Fruit fly (Drosophila melanogaster) whole organism, embryonic: Measurements from ENCODE around the gene CG12194.

Experiments
- Atf-2 ChIP-seq: fragments of 200-800 bp; sonication (Bioruptor generic); optimal IDR thresholded peaks from 2 replicates; lab custom pipeline; 2016; ENCODE audit warnings: missing biosample characterization, missing genetic modification characterization
- Atf6 ChIP-seq: fragments of 200-800 bp; sonication (Bioruptor generic); IDR thresholded peaks from 2 replicates; pipeline ENCODE4 v1.3.6; 2022; ENCODE audit warnings: missing biosample characterization, missing genetic modification characterization
- Bteb2 ChIP-seq: fragments of 200-800 bp; sonication (Bioruptor generic); optimal IDR thresholded peaks from 2 replicates; lab custom pipeline; 2016; ENCODE audit warnings: missing biosample characterization, missing genetic modification characterization
- C15 ChIP-seq: fragments of 200-800 bp; sonication (Bioruptor generic); IDR thresholded peaks from 3 replicates; pipeline ENCODE4 v1.3.6; 2022; ENCODE audit warnings: missing biosample characterization, missing genetic modification characterization
- CG11723 ChIP-seq: fragments of 200-800 bp; sonication (Bioruptor generic); optimal IDR thresholded peaks from 2 replicates; lab custom pipeline; 2017; ENCODE audit warnings: missing biosample characterization, mild to moderate bottlenecking, missing genetic modification characterization
- CG12769 ChIP-seq: fragments of 200-800 bp; sonication (Bioruptor generic); optimal IDR thresholded peaks from 2 replicates; lab custom pipeline; 2019; ENCODE audit warnings: missing biosample characterization, mild to moderate bottlenecking, missing genetic modification characterization, moderate library complexity
- CG13775 ChIP-seq: fragments of 200-800 bp; sonication (Bioruptor generic); optimal IDR thresholded peaks from 3 replicates; lab custom pipeline; 2017; ENCODE audit warnings: missing biosample characterization, mild to moderate bottlenecking, missing genetic modification characterization
- CG14667 ChIP-seq: fragments of 200-800 bp; sonication (Bioruptor generic); IDR thresholded peaks from 2 replicates; pipeline ENCODE4 v1.3.6; 2022; ENCODE audit warnings: missing biosample characterization, missing genetic modification characterization
- CG14860 ChIP-seq: fragments of 200-800 bp; sonication (Bioruptor generic); IDR thresholded peaks from 3 replicates; pipeline ENCODE4 v1.3.6; 2022; ENCODE audit warnings: missing biosample characterization, missing genetic modification characterization; ENCODE audit not compliant: partially characterized antibody
- CG15269 ChIP-seq: fragments of 200-800 bp; sonication (Bioruptor generic); optimal IDR thresholded peaks from 2 replicates; lab custom pipeline; 2018; ENCODE audit warnings: missing biosample characterization, mild to moderate bottlenecking, missing genetic modification characterization, moderate library complexity
- CG1602 ChIP-seq: fragments of 200-800 bp; sonication (Bioruptor generic); optimal IDR thresholded peaks from 3 replicates; lab custom pipeline; 2016; ENCODE audit warnings: missing biosample characterization, missing genetic modification characterization
- CG16815 ChIP-seq: fragments of 200-800 bp; sonication (Bioruptor generic); optimal IDR thresholded peaks from 3 replicates; lab custom pipeline; 2017; ENCODE audit warnings: missing biosample characterization, mild to moderate bottlenecking, missing genetic modification characterization
- CG17359 ChIP-seq: fragments of 200-800 bp; sonication (Bioruptor generic); optimal IDR thresholded peaks from 3 replicates; lab custom pipeline; 2018; ENCODE audit warnings: missing biosample characterization, mild to moderate bottlenecking, missing genetic modification characterization, moderate library complexity
- CG2116 ChIP-seq: fragments of 200-800 bp; sonication (Bioruptor generic); optimal IDR thresholded peaks from 3 replicates; lab custom pipeline; 2018; ENCODE audit warnings: missing biosample characterization, mild to moderate bottlenecking, missing genetic modification characterization
- CG3163 ChIP-seq: fragments of 200-800 bp; sonication (Bioruptor generic); optimal IDR thresholded peaks from 3 replicates; lab custom pipeline; 2016; ENCODE audit warnings: missing biosample characterization, missing genetic modification characterization
- CG3281 ChIP-seq: fragments of 200-800 bp; sonication (Bioruptor generic); optimal IDR thresholded peaks from 3 replicates; lab custom pipeline; 2017; ENCODE audit warnings: missing biosample characterization, mild to moderate bottlenecking, missing genetic modification characterization
- CG34422 ChIP-seq: fragments of 200-800 bp; sonication (Bioruptor generic); IDR thresholded peaks from 3 replicates; pipeline ENCODE4 v1.3.6; 2022; ENCODE audit warnings: missing biosample characterization, missing genetic modification characterization
- CG3726 ChIP-seq: fragments of 200-800 bp; sonication (Bioruptor generic); IDR thresholded peaks from 3 replicates; pipeline ENCODE4, ENCODE4 v1.3.6; 2022; ENCODE audit warnings: missing biosample characterization, missing genetic modification characterization
- CG7556 ChIP-seq: fragments of 200-800 bp; sonication (Bioruptor generic); optimal IDR thresholded peaks from 2 replicates; lab custom pipeline; 2017; ENCODE audit warnings: missing biosample characterization, mild to moderate bottlenecking, missing genetic modification characterization
- CG7786 ChIP-seq: fragments of 200-800 bp; sonication (Bioruptor generic); optimal IDR thresholded peaks from 2 replicates; lab custom pipeline; 2016; ENCODE audit warnings: missing biosample characterization, missing genetic modification characterization
- CG7839 ChIP-seq: fragments of 200-800 bp; sonication (Bioruptor generic); optimal IDR thresholded peaks from 3 replicates; lab custom pipeline; 2018; ENCODE audit warnings: missing biosample characterization, mild to moderate bottlenecking, missing genetic modification characterization, moderate library complexity
- CG8089 ChIP-seq: fragments of 200-800 bp; sonication (Bioruptor generic); optimal IDR thresholded peaks from 3 replicates; lab custom pipeline; 2016; ENCODE audit warnings: missing biosample characterization, missing genetic modification characterization
- CG8290 ChIP-seq, 3 experiments: fragments of 200-800 bp; sonication (Bioruptor generic); optimal IDR thresholded peaks; 2 replicates each; lab custom pipeline; 2016 to 2019; ENCODE audit warnings: missing biosample characterization in 3 of 3, missing genetic modification characterization in 3 of 3, mild to moderate bottlenecking in 2 of 3, moderate library complexity in 1 of 3
- CG9727 ChIP-seq: fragments of 200-800 bp; sonication (Bioruptor generic); optimal IDR thresholded peaks from 3 replicates; lab custom pipeline; 2017; ENCODE audit warnings: missing biosample characterization, mild to moderate bottlenecking, missing genetic modification characterization
- CG9797 ChIP-seq: fragments of 200-800 bp; sonication (Bioruptor generic); optimal IDR thresholded peaks from 3 replicates; lab custom pipeline; 2018; ENCODE audit warnings: missing biosample characterization, mild to moderate bottlenecking, missing genetic modification characterization
- Dad ChIP-seq: fragments of 200-800 bp; sonication (Bioruptor generic); optimal IDR thresholded peaks from 3 replicates; lab custom pipeline; 2016; ENCODE audit warnings: missing biosample characterization, missing genetic modification characterization
- Fer2 ChIP-seq: fragments of 200-800 bp; sonication (Bioruptor generic); optimal IDR thresholded peaks from 2 replicates; lab custom pipeline; 2018; ENCODE audit warnings: missing biosample characterization, mild to moderate bottlenecking, missing genetic modification characterization, moderate library complexity
- Gsc ChIP-seq: fragments of 200-800 bp; sonication (Bioruptor generic); IDR thresholded peaks from 2 replicates; pipeline ENCODE4 v1.3.6; 2022; ENCODE audit warnings: missing biosample characterization, missing genetic modification characterization
- HLH4C ChIP-seq: fragments of 200-800 bp; sonication (Bioruptor generic); IDR thresholded peaks from 3 replicates; pipeline ENCODE4 v1.3.6; 2022; ENCODE audit warnings: missing biosample characterization, missing genetic modification characterization; ENCODE audit not compliant: partially characterized antibody
- Hsf ChIP-seq: fragments of 200-800 bp; sonication (Bioruptor generic); optimal IDR thresholded peaks from 3 replicates; lab custom pipeline; 2016; ENCODE audit warnings: missing biosample characterization, missing genetic modification characterization
- Med ChIP-seq: fragments of 200-800 bp; sonication (Bioruptor generic); peaks from one replicate; lab custom pipeline; 2016; ENCODE audit warnings: missing biosample characterization, missing genetic modification characterization, mild to moderate bottlenecking, inconsistent platforms, moderate library complexity
- NfI ChIP-seq: fragments of 200-800 bp; sonication (Bioruptor generic); optimal IDR thresholded peaks from 3 replicates; lab custom pipeline; 2018; ENCODE audit warnings: missing biosample characterization, mild to moderate bottlenecking, missing genetic modification characterization, moderate library complexity
- abd-A ChIP-seq: fragments of 200-800 bp; sonication (Bioruptor generic); optimal IDR thresholded peaks from 3 replicates; lab custom pipeline; 2019; ENCODE audit warnings: missing biosample characterization, mild to moderate bottlenecking, missing genetic modification characterization, moderate library complexity
- caup ChIP-seq: fragments of 200-800 bp; sonication (Bioruptor generic); optimal IDR thresholded peaks from 3 replicates; lab custom pipeline; 2017; ENCODE audit warnings: missing biosample characterization, mild to moderate bottlenecking, missing genetic modification characterization, moderate library complexity; ENCODE audit not compliant: severe bottlenecking
- cg ChIP-seq: fragments of 200-800 bp; sonication (Bioruptor generic); optimal IDR thresholded peaks from 3 replicates; lab custom pipeline; 2019; ENCODE audit warnings: missing biosample characterization, mild to moderate bottlenecking, missing genetic modification characterization, moderate library complexity
- dati ChIP-seq: fragments of 200-800 bp; sonication (Bioruptor generic); IDR thresholded peaks from 2 replicates; pipeline ENCODE4 v1.3.6; 2022; ENCODE audit warnings: missing biosample characterization, missing genetic modification characterization
- dm ChIP-seq: fragments of 200-800 bp; sonication (Bioruptor generic); optimal IDR thresholded peaks from 3 replicates; lab custom pipeline; 2016; ENCODE audit warnings: missing biosample characterization, missing genetic modification characterization
- fd96Cb ChIP-seq: fragments of 200-800 bp; sonication (Bioruptor generic); optimal IDR thresholded peaks from 2 replicates; lab custom pipeline; 2018; ENCODE audit warnings: missing biosample characterization, mild to moderate bottlenecking, missing genetic modification characterization, moderate library complexity
- gsb-n ChIP-seq: fragments of 200-800 bp; sonication (Bioruptor generic); optimal IDR thresholded peaks from 3 replicates; lab custom pipeline; 2018; ENCODE audit warnings: missing biosample characterization, mild to moderate bottlenecking, missing genetic modification characterization
- kah ChIP-seq: fragments of 200-800 bp; sonication (Bioruptor generic); optimal IDR thresholded peaks from 2 replicates; lab custom pipeline; 2018; ENCODE audit warnings: missing biosample characterization, mild to moderate bottlenecking, missing genetic modification characterization
- ken ChIP-seq: fragments of 200-800 bp; sonication (Bioruptor generic); IDR thresholded peaks from 3 replicates; pipeline ENCODE4 v1.3.6; 2022; ENCODE audit warnings: missing biosample characterization, missing genetic modification characterization
- nau ChIP-seq: fragments of 200-800 bp; sonication (Bioruptor generic); optimal IDR thresholded peaks from 3 replicates; lab custom pipeline; 2017; ENCODE audit warnings: missing biosample characterization, mild to moderate bottlenecking, missing genetic modification characterization, missing genetic modification reagents
- nerfin-2 ChIP-seq: fragments of 200-800 bp; sonication (Bioruptor generic); IDR thresholded peaks from 2 replicates; pipeline ENCODE4 v1.3.6; 2022; ENCODE audit warnings: missing biosample characterization, missing genetic modification characterization; ENCODE audit not compliant: partially characterized antibody
- onecut ChIP-seq: fragments of 200-800 bp; sonication (Bioruptor generic); IDR thresholded peaks from 2 replicates; pipeline ENCODE4 v1.3.6; 2022; ENCODE audit warnings: missing biosample characterization, missing genetic modification characterization
- psq ChIP-seq: fragments of 200-800 bp; sonication (Bioruptor generic); optimal IDR thresholded peaks from 2 replicates; lab custom pipeline; 2017; ENCODE audit warnings: missing biosample characterization, missing genetic modification characterization
- sens ChIP-seq: fragments of 200-800 bp; sonication (Bioruptor generic); peaks from one replicate; lab custom pipeline; 2016; ENCODE audit warnings: missing biosample characterization, missing genetic modification characterization
- sqz ChIP-seq: fragments of 200-800 bp; sonication (Bioruptor generic); optimal IDR thresholded peaks from 3 replicates; lab custom pipeline; 2018; ENCODE audit warnings: missing biosample characterization, mild to moderate bottlenecking, missing genetic modification characterization
- twi ChIP-seq: fragments of 200-800 bp; optimal IDR thresholded peaks from 2 replicates; lab custom pipeline; 2019; ENCODE audit warnings: missing biosample characterization, mild to moderate bottlenecking, missing genetic modification characterization, moderate library complexity
- unpg ChIP-seq: fragments of 200-800 bp; sonication (Bioruptor generic); optimal IDR thresholded peaks from 3 replicates; lab custom pipeline; 2018; ENCODE audit warnings: missing biosample characterization, mild to moderate bottlenecking, missing genetic modification characterization, moderate library complexity

The CG12194 gene

DNA sequence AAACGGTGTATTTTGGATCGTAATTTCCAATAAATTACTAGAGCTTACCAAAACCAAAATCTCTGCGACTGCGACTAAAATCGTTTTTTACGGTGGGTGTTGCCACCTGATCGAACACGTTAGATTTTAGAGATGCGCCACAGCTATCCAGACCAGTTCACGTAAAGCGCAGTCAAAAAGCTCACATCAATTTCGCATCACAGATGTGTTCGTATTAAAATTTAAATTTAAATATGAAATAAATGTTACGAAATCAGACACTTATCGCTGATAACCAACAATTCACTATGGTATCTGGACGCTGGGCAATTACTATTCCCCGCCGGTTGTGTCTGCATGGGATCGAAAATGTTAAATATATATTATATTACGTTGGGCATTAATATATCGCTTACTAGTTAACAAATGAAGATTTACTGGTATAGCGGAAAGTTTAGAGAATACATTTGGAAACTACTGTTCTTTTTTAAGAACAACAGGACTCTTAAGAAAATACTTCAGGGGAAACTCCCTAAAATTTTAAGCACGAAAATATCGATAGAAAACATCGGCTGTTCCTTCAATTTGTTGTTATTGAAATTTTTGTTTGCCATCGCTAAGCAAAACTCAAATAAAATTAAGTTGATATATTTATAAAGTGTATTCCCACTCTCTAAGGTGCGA, 9.2 kb downstream of the CG12194 start, which contains the start of the genes mxt and CG11927 (continued):
- TF ChIP-seq CG8290 (GFP tag; optimal IDR thresholded peaks at IDR 0.05; lab: Kevin White, UChicago) (peak; percentile 49), CG8290 (tag; optimal IDR thresholded peaks at IDR 0.05; lab: Kevin White, UChicago) (no peak), unpg (GFP tag; lab: Kevin White, UChicago) (no peak), abd-A (tag; lab: Kevin White, UChicago) (no peak), twi (no peak), Hsf (GFP tag; lab: Kevin White, UChicago) (peak; percentile 50), CG7839 (tag; lab: Kevin White, UChicago) (no peak), CG1602 (peak; percentile 43), Atf6 (GFP tag; lab: Robert Waterston, UW) (no peak), Med (peak; percentile 86), ken (GFP tag; lab: Robert Waterston, UW) (peak; percentile 64; the same call in 2 of the 3 replicates), nau (GFP tag; lab: Kevin White, UChicago) (no peak), kah (no peak), caup (GFP tag; lab: Kevin White, UChicago) (no peak), NfI (GFP tag; lab: Kevin White, UChicago) (peak; percentile 53), nerfin-2 (GFP tag; lab: Robert Waterston, UW) (peak; percentile 71), sens (GFP tag; lab: Kevin White, UChicago) (peak; percentile 90), dm (no peak), Dad (GFP tag; lab: Kevin White, UChicago) (no peak), CG3281 (GFP tag; lab: Kevin White, UChicago) (no peak), CG34422 (GFP tag; lab: Robert Waterston, UW) (peak; percentile 44; the same call in 1 of the 3 replicates), onecut (GFP tag; lab: Robert Waterston, UW) (no peak; the same call in 1 of the 2 replicates), CG8089 (GFP tag; lab: Kevin White, UChicago) (peak; percentile 15), CG12769 (tag; lab: Kevin White, UChicago) (no peak), CG3726 (GFP tag; lab: Robert Waterston, UW) (no peak), sqz (GFP tag; lab: Kevin White, UChicago) (no peak), Bteb2 (GFP tag; lab: Kevin White, UChicago) (no peak), CG13775 (peak; percentile 59), gsb-n (tag; lab: Kevin White, UChicago) (no peak), CG7786 (GFP tag; lab: Kevin White, UChicago) (peak; percentile 25), CG11723 (GFP tag; lab: Kevin White, UChicago) (no peak), Fer2 (tag; lab: Kevin White, UChicago) (peak; percentile 12), CG7556 (no peak), CG14667 (GFP tag; lab: Robert Waterston, UW) (0 out of 2 replicates have a peak, but pooled peaks have one; percentile 19), fd96Cb (tag; lab: Kevin White, UChicago) (peak; percentile 28), CG17359 (tag; lab: Kevin White, UChicago) (peak; percentile 8), CG15269 (tag; lab: Kevin White, UChicago) (no peak), CG9727 (GFP tag; lab: Kevin White, UChicago) (peak; percentile 33), CG9797 (no peak), Gsc (0 out of 2 replicates have a peak, but pooled peaks have one; percentile 18), CG16815 (no peak), CG2116 (GFP tag; lab: Kevin White, UChicago) (peak; percentile 53), CG14860 (GFP tag; lab: Robert Waterston, UW) (peak; percentile 78), C15 (no peak), Atf-2 (no peak), CG3163 (GFP tag; lab: Kevin White, UChicago) (peak; percentile 15), cg (no peak), HLH4C (GFP tag; lab: Robert Waterston, UW) (peak; percentile 76; the same call in 2 of the 3 replicates), psq (GFP tag; lab: Kevin White, UChicago) (no peak), dati (GFP tag; lab: Robert Waterston, UW) (no peak)
